Fruit fly (Drosophila melanogaster) whole organism, embryonic: Measurements from ENCODE around the gene zf30C.
A peak's percentile ranks its signal among the peaks of the same experiment; 100 is the strongest.

ENCODE experiments used
- Atf-2 ChIP-seq: fragments of 200-800 bp; sonication (Bioruptor generic); optimal IDR thresholded peaks from 2 replicates; lab custom pipeline; 2016; ENCODE audit warnings: missing biosample characterization, missing genetic modification characterization
- Awh ChIP-seq: fragments of 200-800 bp; sonication (Bioruptor generic); IDR thresholded peaks from 2 replicates; pipeline ENCODE4, ENCODE4 v1.3.6; 2022; ENCODE audit warnings: missing biosample characterization, missing genetic modification characterization
- CG10565 ChIP-seq: fragments of 200-800 bp; sonication (Bioruptor generic); optimal IDR thresholded peaks from 3 replicates; lab custom pipeline; 2016; ENCODE audit warnings: missing biosample characterization, mild to moderate bottlenecking, missing genetic modification characterization
- CG10979 ChIP-seq: fragments of 200-800 bp; sonication (Bioruptor generic); optimal IDR thresholded peaks from 2 replicates; lab custom pipeline; 2018; ENCODE audit warnings: missing biosample characterization, mild to moderate bottlenecking, missing genetic modification characterization, moderate library complexity
- CG11085 ChIP-seq: fragments of 200-800 bp; sonication (Bioruptor generic); IDR thresholded peaks from 2 replicates; pipeline ENCODE4 v1.3.6; 2022; ENCODE audit warnings: missing biosample characterization, missing genetic modification characterization
- CG11456 ChIP-seq: fragments of 200-800 bp; sonication (Bioruptor generic); IDR thresholded peaks from 3 replicates; pipeline ENCODE4 v1.3.6; 2022; ENCODE audit warnings: missing biosample characterization, missing genetic modification characterization
- CG11696 ChIP-seq: fragments of 200-800 bp; sonication (Bioruptor generic); IDR thresholded peaks from 2 replicates; pipeline ENCODE4 v1.3.6; 2022; ENCODE audit warnings: missing biosample characterization, missing genetic modification characterization
- CG13624 ChIP-seq: fragments of 200-800 bp; sonication (Bioruptor generic); optimal IDR thresholded peaks from 2 replicates; lab custom pipeline; 2016; ENCODE audit warnings: missing biosample characterization, missing genetic modification characterization
- CG15479 ChIP-seq: fragments of 200-800 bp; sonication (Bioruptor generic); optimal IDR thresholded peaks from 3 replicates; lab custom pipeline; 2019; ENCODE audit warnings: missing biosample characterization, mild to moderate bottlenecking, missing genetic modification characterization, moderate library complexity
- CG1602 ChIP-seq: fragments of 200-800 bp; sonication (Bioruptor generic); optimal IDR thresholded peaks from 3 replicates; lab custom pipeline; 2016; ENCODE audit warnings: missing biosample characterization, missing genetic modification characterization
- CG2678 ChIP-seq: fragments of 200-800 bp; sonication (Bioruptor generic); optimal IDR thresholded peaks from 3 replicates; lab custom pipeline; 2019; ENCODE audit warnings: missing biosample characterization, mild to moderate bottlenecking, missing genetic modification characterization, moderate library complexity
- CG30403 ChIP-seq: fragments of 200-800 bp; sonication (Bioruptor generic); optimal IDR thresholded peaks from 3 replicates; lab custom pipeline; 2016; ENCODE audit warnings: missing biosample characterization, missing genetic modification characterization
- CG3065 ChIP-seq: fragments of 200-800 bp; sonication (Bioruptor generic); optimal IDR thresholded peaks from 2 replicates; lab custom pipeline; 2016; ENCODE audit warnings: missing biosample characterization, missing genetic modification characterization
- CG31365 ChIP-seq: fragments of 200-800 bp; sonication (Bioruptor generic); optimal IDR thresholded peaks from 2 replicates; lab custom pipeline; 2018; ENCODE audit warnings: missing biosample characterization, mild to moderate bottlenecking, missing genetic modification characterization
- CG4617 ChIP-seq: fragments of 200-800 bp; sonication (Bioruptor generic); optimal IDR thresholded peaks from 3 replicates; lab custom pipeline; 2016; ENCODE audit warnings: missing biosample characterization, missing genetic modification characterization, borderline replicate concordance
- CG7556 ChIP-seq: fragments of 200-800 bp; sonication (Bioruptor generic); optimal IDR thresholded peaks from 2 replicates; lab custom pipeline; 2017; ENCODE audit warnings: missing biosample characterization, mild to moderate bottlenecking, missing genetic modification characterization
- CG7745 ChIP-seq: fragments of 200-800 bp; sonication (Bioruptor generic); optimal IDR thresholded peaks from 2 replicates; lab custom pipeline; 2018; ENCODE audit warnings: missing biosample characterization, mild to moderate bottlenecking, missing genetic modification characterization, moderate library complexity
- CG9215 ChIP-seq: fragments of 200-800 bp; sonication (Bioruptor generic); IDR thresholded peaks from 2 replicates; pipeline ENCODE4 v1.3.6; 2022; ENCODE audit warnings: missing biosample characterization, missing genetic modification characterization
- CG9609 ChIP-seq: fragments of 200-800 bp; sonication (Bioruptor generic); optimal IDR thresholded peaks from 3 replicates; lab custom pipeline; 2016; ENCODE audit warnings: missing biosample characterization, missing genetic modification characterization
- Camta ChIP-seq: fragments of 200-800 bp; sonication (Bioruptor generic); optimal IDR thresholded peaks from 2 replicates; lab custom pipeline; 2016; ENCODE audit warnings: missing biosample characterization, missing genetic modification characterization
- CrebB ChIP-seq: fragments of 200-800 bp; sonication (Bioruptor generic); optimal IDR thresholded peaks from 3 replicates; lab custom pipeline; 2018; ENCODE audit warnings: missing biosample characterization, mild to moderate bottlenecking, missing genetic modification characterization
- Dad ChIP-seq: fragments of 200-800 bp; sonication (Bioruptor generic); optimal IDR thresholded peaks from 3 replicates; lab custom pipeline; 2016; ENCODE audit warnings: missing biosample characterization, missing genetic modification characterization
- Ets97D ChIP-seq: fragments of 200-800 bp; sonication (Bioruptor generic); optimal IDR thresholded peaks from 3 replicates; lab custom pipeline; 2016; ENCODE audit warnings: missing biosample characterization, missing genetic modification characterization
- Hand ChIP-seq: fragments of 200-800 bp; sonication (Bioruptor generic); optimal IDR thresholded peaks from 2 replicates; lab custom pipeline; 2017; ENCODE audit warnings: mild to moderate bottlenecking, missing biosample characterization, missing genetic modification reagents, missing genetic modification characterization
- Hey ChIP-seq: fragments of 200-800 bp; sonication (Bioruptor generic); optimal IDR thresholded peaks from 3 replicates; lab custom pipeline; 2018; ENCODE audit warnings: missing biosample characterization, mild to moderate bottlenecking, missing genetic modification characterization
- HmgD ChIP-seq: fragments of 200-800 bp; sonication (Bioruptor generic); optimal IDR thresholded peaks from 3 replicates; lab custom pipeline; 2016; ENCODE audit warnings: missing biosample characterization, missing genetic modification characterization
- Hr51 ChIP-seq, 2 experiments: fragments of 200-800 bp; sonication (Bioruptor generic); optimal IDR thresholded peaks; 2 replicates in 1 of 2; 3 replicates in 1 of 2; lab custom pipeline; 2016 to 2018; ENCODE audit warnings: missing biosample characterization in 2 of 2, missing genetic modification characterization in 2 of 2, mild to moderate bottlenecking in 1 of 2, moderate library complexity in 1 of 2
- MBD-R2 ChIP-seq: fragments of 200-800 bp; sonication (Bioruptor generic); IDR thresholded peaks from 2 replicates; pipeline ENCODE4 v1.3.6; 2022; ENCODE audit warnings: missing biosample characterization, missing genetic modification characterization
- Max ChIP-seq: fragments of 200-800 bp; sonication (Bioruptor generic); optimal IDR thresholded peaks from 2 replicates; lab custom pipeline; 2016; ENCODE audit warnings: missing biosample characterization, mild to moderate bottlenecking, missing genetic modification characterization
- PHDP ChIP-seq: fragments of 200-800 bp; sonication (Bioruptor generic); optimal IDR thresholded peaks from 3 replicates; lab custom pipeline; 2018; ENCODE audit warnings: missing biosample characterization, mild to moderate bottlenecking, missing genetic modification characterization, moderate library complexity
- Sry-β ChIP-seq: fragments of 200-800 bp; sonication (Bioruptor generic); optimal IDR thresholded peaks from 2 replicates; lab custom pipeline; 2018; ENCODE audit warnings: missing biosample characterization, mild to moderate bottlenecking, missing genetic modification characterization, moderate library complexity
- Usf ChIP-seq: fragments of 200-800 bp; sonication (Bioruptor generic); optimal IDR thresholded peaks from 2 replicates; lab custom pipeline; 2017; ENCODE audit warnings: missing genotype, missing biosample characterization, missing genetic modification characterization
- YL-1 ChIP-seq: fragments of 200-800 bp; sonication (Bioruptor generic); optimal IDR thresholded peaks from 3 replicates; lab custom pipeline; 2017; ENCODE audit warnings: missing biosample characterization, mild to moderate bottlenecking, missing genetic modification characterization
- aop ChIP-seq: fragments of 200-800 bp; sonication (Bioruptor generic); IDR thresholded peaks from 2 replicates; pipeline ENCODE4 v1.3.6; 2022; ENCODE audit warnings: missing biosample characterization, missing genetic modification characterization
- ems ChIP-seq: fragments of 200-800 bp; sonication (Bioruptor generic); optimal IDR thresholded peaks from 3 replicates; lab custom pipeline; 2016; ENCODE audit warnings: missing biosample characterization, missing genetic modification characterization
- en ChIP-seq: fragments of 200-800 bp; sonication (Bioruptor generic); optimal IDR thresholded peaks from 2 replicates; lab custom pipeline; 2016; ENCODE audit warnings: missing biosample characterization, missing genetic modification characterization
- exex ChIP-seq: fragments of 200-800 bp; sonication (Bioruptor generic); optimal IDR thresholded peaks from 4 replicates; lab custom pipeline; 2018; ENCODE audit warnings: missing biosample characterization, mild to moderate bottlenecking, missing genetic modification characterization, moderate library complexity
- fru ChIP-seq: fragments of >200 bp; optimal IDR thresholded peaks from 2 replicates; lab custom pipeline; 2017
- gce ChIP-seq: fragments of 200-800 bp; sonication (Bioruptor generic); IDR thresholded peaks from 3 replicates; pipeline ENCODE4 v1.3.6; 2022; ENCODE audit warnings: missing biosample characterization, missing genetic modification characterization
- gcm ChIP-seq: fragments of 200-800 bp; sonication (Bioruptor generic); optimal IDR thresholded peaks from 2 replicates; lab custom pipeline; 2019; ENCODE audit warnings: missing biosample characterization, mild to moderate bottlenecking, missing genetic modification characterization, moderate library complexity
- jing ChIP-seq: fragments of 200-800 bp; sonication (Bioruptor generic); optimal IDR thresholded peaks from 2 replicates; lab custom pipeline; 2018; ENCODE audit warnings: missing biosample characterization, mild to moderate bottlenecking, missing genetic modification characterization
- kah ChIP-seq: fragments of 200-800 bp; sonication (Bioruptor generic); optimal IDR thresholded peaks from 2 replicates; lab custom pipeline; 2018; ENCODE audit warnings: missing biosample characterization, mild to moderate bottlenecking, missing genetic modification characterization
- klu ChIP-seq: fragments of 200-800 bp; sonication (Bioruptor generic); IDR thresholded peaks from 2 replicates; pipeline ENCODE4 v1.3.6; 2022; ENCODE audit warnings: missing biosample characterization, missing genetic modification characterization
- mirr ChIP-seq: fragments of 200-800 bp; sonication (Bioruptor generic); optimal IDR thresholded peaks from 3 replicates; lab custom pipeline; 2018; ENCODE audit warnings: missing biosample characterization, mild to moderate bottlenecking, missing genetic modification characterization
- nmo ChIP-seq: fragments of 200-800 bp; sonication (Bioruptor generic); optimal IDR thresholded peaks from 2 replicates; lab custom pipeline; 2018; ENCODE audit warnings: missing biosample characterization, mild to moderate bottlenecking, missing genetic modification characterization, moderate library complexity
- peb ChIP-seq: fragments of 200-800 bp; sonication (Bioruptor generic); IDR thresholded peaks from 2 replicates; pipeline ENCODE4 v1.3.6; 2022; ENCODE audit warnings: missing biosample characterization, missing genetic modification characterization
- row ChIP-seq: fragments of 200-800 bp; sonication (Bioruptor generic); IDR thresholded peaks from 3 replicates; pipeline ENCODE4 v1.3.6; 2022; ENCODE audit warnings: missing biosample characterization, missing genetic modification characterization
- tap ChIP-seq: fragments of 200-800 bp; optimal IDR thresholded peaks from 3 replicates; lab custom pipeline; 2019; ENCODE audit warnings: missing biosample characterization, mild to moderate bottlenecking, missing genetic modification characterization, moderate library complexity
- trem ChIP-seq: fragments of 200-800 bp; optimal IDR thresholded peaks from 3 replicates; lab custom pipeline; 2019; ENCODE audit warnings: missing biosample characterization, mild to moderate bottlenecking, missing genetic modification characterization, moderate library complexity
- usp ChIP-seq: fragments of >200 bp; optimal IDR thresholded peaks from 2 replicates; lab custom pipeline; 2017; ENCODE audit warnings: missing biosample characterization, missing genetic modification characterization
- wor ChIP-seq: fragments of 200-800 bp; sonication (Bioruptor generic); IDR thresholded peaks from 2 replicates; pipeline ENCODE4 v1.3.6; 2022; ENCODE audit warnings: missing biosample characterization, missing genetic modification characterization
- zfh1 ChIP-seq: fragments of 200-800 bp; sonication (Bioruptor generic); IDR thresholded peaks from 3 replicates; pipeline ENCODE4 v1.3.6; 2022; ENCODE audit warnings: missing biosample characterization, missing genetic modification characterization

Gene zf30C

DNA sequence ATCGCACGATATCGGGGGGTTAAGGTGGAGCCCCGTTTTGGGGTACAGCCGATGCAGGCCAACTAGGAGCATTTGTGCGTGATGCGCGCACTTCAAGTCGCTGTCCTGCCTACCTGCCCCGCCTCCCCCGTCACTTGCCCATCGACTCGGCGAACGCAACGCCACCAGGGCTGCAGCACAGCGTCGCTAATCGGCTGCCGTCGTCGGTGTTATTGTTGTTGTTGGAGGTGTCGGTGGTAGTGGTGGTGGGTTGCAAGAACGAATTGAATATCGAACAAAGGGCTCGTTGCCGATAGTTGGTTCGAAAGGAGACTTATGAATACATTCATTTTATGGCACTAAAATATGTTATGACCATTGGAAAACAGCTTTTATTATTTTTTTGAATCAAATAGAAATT lies 714 bp downstream of the zf30C start (continued):
- TF ChIP-seq CG2678 (peak; percentile 58), en (GFP tag; lab: Kevin White, UChicago) (no peak), CG1602 (GFP tag; lab: Kevin White, UChicago) (peak; percentile 19), kah (GFP tag; lab: Kevin White, UChicago) (no peak), gcm (GFP tag; lab: Kevin White, UChicago) (no peak), klu (GFP tag; lab: Robert Waterston, UW) (no peak; the same call in 1 of the 2 replicates), jing (GFP tag; lab: Kevin White, UChicago) (no peak), zfh1 (GFP tag; lab: Robert Waterston, UW) (peak; percentile 79), Ets97D (GFP tag; lab: Kevin White, UChicago) (peak; percentile 53), CG9609 (GFP tag; lab: Kevin White, UChicago) (peak; percentile 66), Hand (GFP tag; lab: Kevin White, UChicago) (no peak), fru (peak; percentile 21), gce (GFP tag; lab: Robert Waterston, UW) (no peak), Hey (peak; percentile 37), CG4617 (GFP tag; lab: Kevin White, UChicago) (no peak), PHDP (tag; lab: Kevin White, UChicago) (peak; percentile 20), CG11696 (GFP tag; lab: Robert Waterston, UW) (no peak), CG7745 (tag; lab: Kevin White, UChicago) (no peak), CG11085 (GFP tag; lab: Robert Waterston, UW) (peak; percentile 77), CG10565 (GFP tag; lab: Kevin White, UChicago) (no peak), YL-1 (GFP tag; lab: Kevin White, UChicago) (peak; percentile 22), exex (peak; percentile 58), CrebB (tag; lab: Kevin White, UChicago) (no peak), ems (GFP tag; lab: Kevin White, UChicago) (peak; percentile 45), CG31365 (tag; lab: Kevin White, UChicago) (peak; percentile 16), CG30403 (GFP tag; lab: Kevin White, UChicago) (peak; percentile 52), CG10979 (peak; percentile 39), row (GFP tag; lab: Robert Waterston, UW) (peak; percentile 96), Dad (GFP tag; lab: Kevin White, UChicago) (peak; percentile 43), CG9215 (GFP tag; lab: Robert Waterston, UW) (peak; percentile 57; the same call in 1 of the 2 replicates), Max (GFP tag; lab: Kevin White, UChicago) (no peak), wor (GFP tag; lab: Robert Waterston, UW) (no peak), tap (tag; lab: Kevin White, UChicago) (peak; percentile 7), CG3065 (GFP tag; lab: Kevin White, UChicago) (peak; percentile 30), nmo (GFP tag; lab: Kevin White, UChicago) (peak; percentile 46), CG11456 (GFP tag; lab: Robert Waterston, UW) (peak; percentile 90), CG13624 (peak; percentile 47), trem (tag; lab: Kevin White, UChicago) (peak; percentile 55), Sry-β (GFP tag; lab: Kevin White, UChicago) (peak; percentile 37), HmgD (GFP tag; lab: Kevin White, UChicago) (peak; percentile 79), CG15479 (GFP tag; lab: Kevin White, UChicago) (peak; percentile 3), mirr (GFP tag; lab: Kevin White, UChicago) (peak; percentile 64), Usf (GFP tag; lab: Kevin White, UChicago) (no peak), Atf-2 (no peak), Camta (no peak), CG7556 (GFP tag; lab: Kevin White, UChicago) (no peak), usp (GFP tag; lab: Kevin White, UChicago) (no peak), MBD-R2 (GFP tag; lab: Robert Waterston, UW) (peak; percentile 87), peb (GFP tag; lab: Robert Waterston, UW) (no peak), Hr51 (GFP tag; optimal IDR thresholded peaks at IDR 0.05; lab: Kevin White, UChicago) (peak in 1 of 2 experiments; percentile 57), Awh (GFP tag; lab: Robert Waterston, UW) (0 out of 2 replicates have a peak, but pooled peaks have one; percentile 12), aop (GFP tag; lab: Robert Waterston, UW) (no peak)
